Fruit fly (Drosophila melanogaster): Measurements from ENCODE around the gene Cf2.
A peak's percentile ranks its signal among the peaks of the same experiment; 100 is the strongest.

Cf2 gene

DNA sequence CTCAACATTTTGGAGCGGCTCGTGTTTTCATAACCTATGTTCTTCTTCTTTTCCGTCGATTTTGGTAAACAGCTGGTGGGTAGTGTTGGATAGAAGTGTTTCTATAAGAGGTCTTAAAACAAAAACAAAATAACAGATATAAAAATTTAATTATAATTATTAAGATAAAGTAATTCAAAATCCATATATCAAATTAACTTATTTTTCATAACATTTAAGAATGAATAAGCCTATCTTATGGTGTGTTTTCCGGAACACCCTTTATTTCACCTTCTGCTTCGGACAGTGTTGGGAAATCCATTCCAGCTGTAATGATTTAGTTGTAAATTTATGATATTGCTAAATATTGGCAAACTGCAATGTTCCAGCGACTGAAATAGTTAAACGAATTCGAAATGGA is 32.6 kb downstream of the Cf2 start, which contains the start of the genes mRpS2 and Mon1 (continued):
- TF ChIP-seq salm (tag; optimal IDR thresholded peaks at IDR 0.05), result peak; percentile 72
- TF ChIP-seq CG12236 (GFP tag; optimal IDR thresholded peaks at IDR 0.05), result no peak
- peak; percentile 77 for TF ChIP-seq fu2 (GFP tag; optimal IDR thresholded peaks at IDR 0.05)
- TF ChIP-seq CG4282 (GFP tag; optimal IDR thresholded peaks at IDR 0.05), result peak; percentile 57
- TF ChIP-seq ssp (GFP tag; IDR thresholded peaks at IDR 0.05), result peak; percentile 90
- TF ChIP-seq CG12219 (GFP tag; optimal IDR thresholded peaks at IDR 0.05), result peak; percentile 71
- peak; percentile 95 for TF ChIP-seq zfh1 (GFP tag; IDR thresholded peaks at IDR 0.05)
- TF ChIP-seq Doc2 (GFP tag; IDR thresholded peaks at IDR 0.05), result peak; percentile 73; the same call in 1 of the 2 replicates
- TF ChIP-seq Camta (GFP tag; optimal IDR thresholded peaks at IDR 0.05), result peak; percentile 75
- TF ChIP-seq HHEX (GFP tag; optimal IDR thresholded peaks at IDR 0.05), result peak; percentile 93
- peak; percentile 80 for TF ChIP-seq CG10321 (GFP tag; IDR thresholded peaks at IDR 0.05)
- peak; percentile 73 for TF ChIP-seq Dad (GFP tag; optimal IDR thresholded peaks at IDR 0.05)
- TF ChIP-seq seq (GFP tag; IDR thresholded peaks at IDR 0.05), result peak; percentile 90
- peak; percentile 45 for TF ChIP-seq Sry-β (GFP tag; optimal IDR thresholded peaks at IDR 0.05)
- TF ChIP-seq CG12769 (tag; optimal IDR thresholded peaks at IDR 0.05), result peak; percentile 81
- TF ChIP-seq CG12071 (GFP tag; optimal IDR thresholded peaks at IDR 0.05), result peak; percentile 81
- TF ChIP-seq Trl (optimal IDR thresholded peaks at IDR 0.05), result no peak
- peak; percentile 87 for TF ChIP-seq Trl (GFP tag; optimal IDR thresholded peaks at IDR 0.05)
- TF ChIP-seq danr (GFP tag; IDR thresholded peaks at IDR 0.05), result peak; percentile 87
- no peak for TF ChIP-seq yki (optimal IDR thresholded peaks at IDR 0.05)
- TF ChIP-seq Blimp-1 (GFP tag; optimal IDR thresholded peaks at IDR 0.05), result peak; percentile 95
- peak; percentile 96 for TF ChIP-seq ci (GFP tag; IDR thresholded peaks at IDR 0.05)
- peak; percentile 94 for TF ChIP-seq trem (tag; optimal IDR thresholded peaks at IDR 0.05)
- peak; percentile 72 for TF ChIP-seq Deaf1 (tag; optimal IDR thresholded peaks at IDR 0.05)
- TF ChIP-seq Hmx (GFP tag; optimal IDR thresholded peaks at IDR 0.05), result peak; percentile 24
- no peak for TF ChIP-seq sna (GFP tag; IDR thresholded peaks at IDR 0.05; ENCODE audit: partially characterized antibody)
- peak; percentile 88 for TF ChIP-seq Ravus (GFP tag; IDR thresholded peaks at IDR 0.05)
- TF ChIP-seq gce (GFP tag; IDR thresholded peaks at IDR 0.05), result peak; percentile 95
- TF ChIP-seq dm (GFP tag; optimal IDR thresholded peaks at IDR 0.05), result peak; percentile 57
- TF ChIP-seq otp (GFP tag; IDR thresholded peaks at IDR 0.05), result peak; percentile 95
- peak; percentile 65 for TF ChIP-seq fd102C (GFP tag; optimal IDR thresholded peaks at IDR 0.05)
- TF ChIP-seq stc (GFP tag; IDR thresholded peaks at IDR 0.05), result peak; percentile 98
- TF ChIP-seq CG18599 (GFP tag; optimal IDR thresholded peaks at IDR 0.05), result peak; percentile 97
- peak; percentile 67 for TF ChIP-seq tx (GFP tag; optimal IDR thresholded peaks at IDR 0.05)
- TF ChIP-seq MBD-R2 (GFP tag; IDR thresholded peaks at IDR 0.05), result peak; percentile 99
- TF ChIP-seq sc (optimal IDR thresholded peaks at IDR 0.05), result no peak
- TF ChIP-seq sc (GFP tag; optimal IDR thresholded peaks at IDR 0.05), result peak; percentile 88
- TF ChIP-seq CG1603 (tag; optimal IDR thresholded peaks at IDR 0.05), result peak; percentile 68
- peak; percentile 95 for TF ChIP-seq fd3F (GFP tag; optimal IDR thresholded peaks at IDR 0.05)
- TF ChIP-seq jumu (GFP tag; optimal IDR thresholded peaks at IDR 0.05), result peak; percentile 60
- peak; percentile 71 for TF ChIP-seq pho (GFP tag; optimal IDR thresholded peaks at IDR 0.05)
- peak; percentile 97 for TF ChIP-seq Rfx (GFP tag; IDR thresholded peaks at IDR 0.05)
- TF ChIP-seq Sin3A (optimal IDR thresholded peaks at IDR 0.05), result no peak
- peak; percentile 80 for TF ChIP-seq CG11560 (tag; IDR thresholded peaks at IDR 0.05)
- no peak for TF ChIP-seq Opbp (GFP tag; IDR thresholded peaks at IDR 0.05; ENCODE audit: partially characterized antibody)
- peak; percentile 83 for TF ChIP-seq HLH54F (GFP tag; optimal IDR thresholded peaks at IDR 0.05)
- TF ChIP-seq CG10462 (GFP tag; optimal IDR thresholded peaks at IDR 0.05), result peak; percentile 88
- TF ChIP-seq CkIIα-i1 (GFP tag; IDR thresholded peaks at IDR 0.05), result peak; percentile 67; the same call in 1 of the 2 replicates
- peak; percentile 94 for TF ChIP-seq dmrt99B (tag; optimal IDR thresholded peaks at IDR 0.05)
- TF ChIP-seq zfh2 (GFP tag; optimal IDR thresholded peaks at IDR 0.05), result peak; percentile 84
- TF ChIP-seq CG8478 (optimal IDR thresholded peaks at IDR 0.05), result no peak
- peak; percentile 89 for TF ChIP-seq dimm (GFP tag; IDR thresholded peaks at IDR 0.05)
- TF ChIP-seq CG8290 (GFP tag; optimal IDR thresholded peaks at IDR 0.05), result peak; percentile 89
- TF ChIP-seq CG8290 (tag; optimal IDR thresholded peaks at IDR 0.05), result peak; percentile 79 to 90
